ENCODE assay signal across 1 fruit fly cellular context in genomic region chrX:13907115-13907514, dm6.
TF ChIP-seq lines count a peak whose summit lies in the region.

No protein-coding gene starts in this region.

TF ChIP-seq in whole organism, prepupa, 60 proteins besides CTCF, POLR2A, EP300 and RAD21 (continued from another document):
- TF ChIP-seq fd59A (GFP tag; optimal IDR thresholded peaks at IDR 0.05; lab: Kevin White, UChicago) (no peak), lz (GFP tag; optimal IDR thresholded peaks at IDR 0.05; lab: Kevin White, UChicago) (no peak), spab (GFP tag; optimal IDR thresholded peaks at IDR 0.05; lab: Kevin White, UChicago) (no peak), Smox (GFP tag; optimal IDR thresholded peaks at IDR 0.05; lab: Kevin White, UChicago) (no peak), Eip93F (GFP tag; optimal IDR thresholded peaks at IDR 0.05; lab: Kevin White, UChicago) (no peak), fd85E (GFP tag; optimal IDR thresholded peaks at IDR 0.05; lab: Kevin White, UChicago) (no peak), CG11294 (GFP tag; IDR thresholded peaks at IDR 0.05; lab: Robert Waterston, UW) (no peak), CG6276 (GFP tag; optimal IDR thresholded peaks at IDR 0.05; lab: Kevin White, UChicago) (peak; percentile 32), CG16779 (tag; optimal IDR thresholded peaks at IDR 0.05; lab: Kevin White, UChicago) (no peak), CG6854 (GFP tag; optimal IDR thresholded peaks at IDR 0.05; lab: Kevin White, UChicago) (no peak), dsx (GFP tag; optimal IDR thresholded peaks at IDR 0.05; lab: Kevin White, UChicago; ENCODE audit: poor library complexity, severe bottlenecking) (no peak)
